Worm (Caenorhabditis elegans) whole organism, mixed stage, embryonic: ENCODE measurements around the gene Y43F8B.14.

ENCODE experiments used
- M03D4.4 ChIP-seq: sonication (generic microtip); optimal IDR thresholded peaks from 2 replicates; lab custom pipeline; 2017; ENCODE audit warnings: mild to moderate bottlenecking, missing genetic modification characterization, missing compliant biosample characterization
- bed-3 ChIP-seq: fragments of 200-800 bp; sonication (Bioruptor generic); optimal IDR thresholded peaks from 3 replicates; lab custom pipeline; 2018; ENCODE audit warnings: mild to moderate bottlenecking, missing genetic modification characterization, moderate library complexity, missing compliant biosample characterization
- blmp-1 ChIP-seq: fragments of 150-350 bp; optimal IDR thresholded peaks from 2 replicates; lab custom pipeline; 2014; ENCODE audit warnings: missing biosample characterization, missing genetic modification characterization
- ceh-39 ChIP-seq: fragments of 150-350 bp; optimal IDR thresholded peaks from 2 replicates; lab custom pipeline; 2014; ENCODE audit warnings: missing biosample characterization, missing genetic modification characterization
- ceh-43 ChIP-seq: fragments of 200-800 bp; sonication (Bioruptor generic); optimal IDR thresholded peaks from 2 replicates; lab custom pipeline; 2018; ENCODE audit warnings: mild to moderate bottlenecking, missing genetic modification characterization, moderate library complexity, missing compliant biosample characterization
- ceh-83 ChIP-seq: fragments of 200-800 bp; sonication (Bioruptor generic); optimal IDR thresholded peaks from 2 replicates; lab custom pipeline; 2018; ENCODE audit warnings: mild to moderate bottlenecking, missing genetic modification characterization, missing compliant biosample characterization
- ces-1 ChIP-seq: fragments of 150-350 bp; optimal IDR thresholded peaks from 2 replicates; lab custom pipeline; 2014; ENCODE audit warnings: missing biosample characterization, missing genetic modification reagents, missing genetic modification characterization
- cnd-1 ChIP-seq: fragments of 200-800 bp; sonication (Bioruptor generic); optimal IDR thresholded peaks from 2 replicates; lab custom pipeline; 2018; ENCODE audit warnings: mild to moderate bottlenecking, missing genetic modification characterization, missing compliant biosample characterization
- drap-1 ChIP-seq: fragments of 200-800 bp; sonication (Bioruptor generic); optimal IDR thresholded peaks from 3 replicates; lab custom pipeline; 2018; ENCODE audit warnings: mild to moderate bottlenecking, missing genetic modification characterization, missing compliant biosample characterization
- elt-1 ChIP-seq: sonication (generic microtip); optimal IDR thresholded peaks from 2 replicates; lab custom pipeline; 2017; ENCODE audit warnings: missing genetic modification characterization, mild to moderate bottlenecking, missing compliant biosample characterization, antibody characterized with exemption, moderate library complexity, borderline replicate concordance; ENCODE audit not compliant: insufficient read depth
- elt-3 ChIP-seq: fragments of 150-350 bp; optimal IDR thresholded peaks from 2 replicates; lab custom pipeline; 2014; ENCODE audit warnings: missing biosample characterization, missing genetic modification characterization
- ham-2 ChIP-seq: fragments of 200-800 bp; sonication (Bioruptor generic); optimal IDR thresholded peaks from 2 replicates; lab custom pipeline; 2018; ENCODE audit warnings: mild to moderate bottlenecking, missing genetic modification characterization, missing compliant biosample characterization
- hlh-1 ChIP-seq: fragments of 150-350 bp; optimal IDR thresholded peaks from 2 replicates; lab custom pipeline; 2014; ENCODE audit warnings: missing biosample characterization, missing genetic modification reagents, missing genetic modification characterization
- lin-13 ChIP-seq: fragments of 150-350 bp; optimal IDR thresholded peaks from 2 replicates; lab custom pipeline; 2014; ENCODE audit warnings: missing biosample characterization, missing genetic modification characterization
- lin-32 ChIP-seq: fragments of 200-800 bp; sonication (Bioruptor generic); optimal IDR thresholded peaks from 2 replicates; lab custom pipeline; 2018; ENCODE audit warnings: mild to moderate bottlenecking, missing genetic modification characterization, missing compliant biosample characterization
- mab-5 ChIP-seq: fragments of 150-350 bp; optimal IDR thresholded peaks from 2 replicates; lab custom pipeline; 2014; ENCODE audit warnings: missing biosample characterization, missing genetic modification characterization
- mep-1 ChIP-seq: fragments of 150-350 bp; optimal IDR thresholded peaks from 2 replicates; lab custom pipeline; 2017; ENCODE audit warnings: missing biosample characterization, missing genetic modification reagents, missing genetic modification characterization, inconsistent platforms
- mls-2 ChIP-seq: sonication (generic microtip); optimal IDR thresholded peaks from 2 replicates; lab custom pipeline; 2016; ENCODE audit warnings: mild to moderate bottlenecking, missing genetic modification characterization, moderate library complexity, missing compliant biosample characterization
- nhr-12 ChIP-seq: fragments of 150-350 bp; optimal IDR thresholded peaks from 2 replicates; lab custom pipeline; 2014; ENCODE audit warnings: missing biosample characterization, missing genetic modification characterization
- nhr-2 ChIP-seq: fragments of 150-350 bp; optimal IDR thresholded peaks from 2 replicates; lab custom pipeline; 2014; ENCODE audit warnings: missing biosample characterization, missing genetic modification characterization
- nhr-76 ChIP-seq: sonication (generic microtip); optimal IDR thresholded peaks from 2 replicates; lab custom pipeline; 2017; ENCODE audit warnings: missing biosample characterization, missing genetic modification characterization
- pha-4 ChIP-seq: fragments of 150-350 bp; optimal IDR thresholded peaks from 2 replicates; lab custom pipeline; 2018; ENCODE audit warnings: missing biosample characterization, missing genetic modification reagents, missing genetic modification characterization
- sem-2 ChIP-seq: fragments of 200-800 bp; sonication (Bioruptor generic); optimal IDR thresholded peaks from 2 replicates; lab custom pipeline; 2018; ENCODE audit warnings: mild to moderate bottlenecking, missing genetic modification characterization, missing compliant biosample characterization
- snpc-4 ChIP-seq: fragments of 150-350 bp; optimal IDR thresholded peaks from 2 replicates; lab custom pipeline; 2014; ENCODE audit warnings: missing biosample characterization, missing genetic modification characterization
- sptf-1 ChIP-seq: sonication (generic microtip); optimal IDR thresholded peaks from 2 replicates; lab custom pipeline; 2017; ENCODE audit warnings: mild to moderate bottlenecking, missing genetic modification characterization, moderate library complexity, missing compliant biosample characterization
- tbx-8 ChIP-seq: fragments of 200-800 bp; sonication (Bioruptor generic); optimal IDR thresholded peaks from 2 replicates; lab custom pipeline; 2018; ENCODE audit warnings: mild to moderate bottlenecking, missing genetic modification characterization, moderate library complexity, missing compliant biosample characterization
- unc-39 ChIP-seq: fragments of 150-350 bp; optimal IDR thresholded peaks from 2 replicates; lab custom pipeline; 2014; ENCODE audit warnings: missing biosample characterization, missing genetic modification characterization
- unc-62 ChIP-seq: fragments of 150-350 bp; optimal IDR thresholded peaks from 2 replicates; lab custom pipeline; 2014; ENCODE audit warnings: missing biosample characterization, missing genetic modification reagents, missing genetic modification characterization
- ztf-11 ChIP-seq: fragments of 150-350 bp; optimal IDR thresholded peaks from 2 replicates; lab custom pipeline; 2014; ENCODE audit warnings: missing biosample characterization, missing genetic modification characterization

Y43F8B.14 gene

DNA sequence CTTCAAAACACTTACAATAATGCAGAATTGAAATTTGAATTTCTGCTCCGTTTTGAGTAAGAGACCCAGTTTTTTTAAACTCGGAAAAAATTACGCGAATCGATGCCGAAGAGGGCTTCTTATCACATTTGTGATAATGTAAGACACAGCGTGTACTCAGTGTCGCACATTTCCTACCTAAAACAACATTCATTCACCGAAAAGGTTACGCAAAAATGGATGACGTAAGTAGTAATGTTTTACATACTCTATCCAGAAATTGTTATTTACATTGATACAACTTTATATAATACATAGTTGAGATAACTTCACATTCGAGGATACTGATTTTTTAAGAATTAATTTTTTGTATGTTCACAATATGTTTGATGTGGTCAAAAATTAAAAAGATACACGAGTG is 39.3 kb downstream of the Y43F8B.14 start, which contains the start of the genes C25F9.4 and C25F9.9:
TSS of gene C25F9.4 (minus strand) at position 101 of the 400 bp plus-strand sequence.
TSS of gene C25F9.9 (plus strand) at position 137 of the 400 bp plus-strand sequence.
- TF ChIP-seq mep-1 (no peak), cnd-1 (tag; lab: Kevin White, UChicago) (no peak), tbx-8 (no peak), unc-62 (GFP tag; lab: Kevin White, UChicago) (no peak), ceh-43 (GFP tag; lab: Kevin White, UChicago) (no peak), mls-2 (tag; lab: Kevin White, UChicago) (no peak), pha-4 (tag; lab: Kevin White, UChicago) (no peak), nhr-76 (tag; lab: Kevin White, UChicago) (no peak), unc-39 (no peak), drap-1 (GFP tag; lab: Kevin White, UChicago) (no peak), blmp-1 (tag; lab: Kevin White, UChicago) (no peak), mab-5 (tag; lab: Kevin White, UChicago) (no peak), hlh-1 (tag; lab: Kevin White, UChicago) (no peak), lin-13 (tag; lab: Kevin White, UChicago) (no peak), elt-3 (tag; lab: Kevin White, UChicago) (no peak), ces-1 (GFP tag; lab: Kevin White, UChicago) (no peak), ceh-39 (no peak)
- TF ChIP-seq, all 35 proteins: peak for 0

DNA sequence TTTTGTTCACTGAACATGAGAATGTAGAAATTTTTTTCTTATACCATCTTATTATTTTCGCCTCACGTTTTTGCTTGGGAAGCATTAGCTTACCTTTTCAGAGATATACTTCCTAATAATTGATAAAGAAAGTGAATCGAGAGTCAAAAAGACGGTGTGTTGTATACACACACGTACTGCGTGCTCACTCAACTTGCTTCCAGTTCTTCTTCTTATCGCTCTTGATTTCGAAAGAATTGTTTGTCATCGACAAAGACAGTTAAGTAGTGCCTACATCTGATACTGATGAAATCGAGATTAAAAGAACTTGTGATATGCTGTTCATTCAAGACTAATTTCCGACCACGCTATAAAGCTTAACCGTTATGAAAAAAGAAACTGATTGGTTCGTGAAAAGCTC is 45.1 kb downstream of the Y43F8B.14 start, which contains the start of gene C25F9.5:
TSS of gene C25F9.5 (minus strand) at position 195 of the 400 bp plus-strand sequence.
- TF ChIP-seq blmp-1 (tag; lab: Kevin White, UChicago) (no peak), hlh-1 (tag; lab: Kevin White, UChicago) (no peak), nhr-12 (no peak), mep-1 (no peak), ceh-83 (GFP tag; lab: Kevin White, UChicago) (no peak), cnd-1 (tag; lab: Kevin White, UChicago) (no peak), M03D4.4 (no peak), nhr-76 (tag; lab: Kevin White, UChicago) (no peak), mls-2 (tag; lab: Kevin White, UChicago) (no peak), unc-39 (no peak), snpc-4 (tag; lab: Kevin White, UChicago) (no peak), sem-2 (GFP tag; lab: Kevin White, UChicago) (no peak), lin-32 (GFP tag; lab: Kevin White, UChicago) (no peak), elt-3 (tag; lab: Kevin White, UChicago) (no peak), sptf-1 (no peak), pha-4 (tag; lab: Kevin White, UChicago) (no peak)
- TF ChIP-seq, all 35 proteins: peak for 0

DNA sequence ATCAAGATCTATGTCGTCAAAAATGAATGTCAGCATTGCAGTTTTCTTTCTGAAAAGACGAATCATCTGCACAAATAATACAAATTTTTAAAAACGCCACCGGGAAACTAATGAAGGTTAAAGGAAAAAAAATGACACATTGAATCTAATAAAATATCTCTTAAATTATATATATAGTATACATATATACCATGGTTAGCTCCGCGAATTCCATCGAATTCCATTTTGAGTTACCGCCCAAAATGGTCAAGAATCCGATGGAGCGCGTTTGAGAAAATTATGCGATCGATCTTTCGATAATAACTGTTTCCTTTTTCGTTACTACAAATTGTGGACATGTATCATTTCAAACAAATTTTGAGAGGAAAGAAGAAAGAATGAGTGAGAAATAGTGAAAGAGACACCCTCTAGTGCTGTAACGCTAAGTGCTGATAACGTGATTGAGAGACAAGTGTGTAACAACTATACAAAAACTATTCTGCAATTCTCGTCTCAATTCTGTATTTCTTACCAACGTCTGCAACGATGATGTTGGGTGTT is 50.4 kb downstream of the Y43F8B.14 start, which contains the start of the genes C25F9.6 and C25F9.10:
TSS of gene C25F9.6 (minus strand) at position 51 of the 540 bp plus-strand sequence.
TSS of gene C25F9.10 (plus strand) at position 454 of the 540 bp plus-strand sequence.
- TF ChIP-seq ces-1 (GFP tag; lab: Kevin White, UChicago) (no peak), nhr-76 (tag; lab: Kevin White, UChicago) (no peak), lin-32 (GFP tag; lab: Kevin White, UChicago) (no peak), pha-4 (tag; lab: Kevin White, UChicago) (no peak), lin-13 (tag; lab: Kevin White, UChicago) (no peak), elt-3 (tag; lab: Kevin White, UChicago) (no peak), ham-2 (GFP tag; lab: Kevin White, UChicago) (no peak), mab-5 (tag; lab: Kevin White, UChicago) (no peak), nhr-2 (tag; lab: Kevin White, UChicago) (no peak), mls-2 (tag; lab: Kevin White, UChicago) (no peak), nhr-12 (no peak), mep-1 (no peak)

DNA sequence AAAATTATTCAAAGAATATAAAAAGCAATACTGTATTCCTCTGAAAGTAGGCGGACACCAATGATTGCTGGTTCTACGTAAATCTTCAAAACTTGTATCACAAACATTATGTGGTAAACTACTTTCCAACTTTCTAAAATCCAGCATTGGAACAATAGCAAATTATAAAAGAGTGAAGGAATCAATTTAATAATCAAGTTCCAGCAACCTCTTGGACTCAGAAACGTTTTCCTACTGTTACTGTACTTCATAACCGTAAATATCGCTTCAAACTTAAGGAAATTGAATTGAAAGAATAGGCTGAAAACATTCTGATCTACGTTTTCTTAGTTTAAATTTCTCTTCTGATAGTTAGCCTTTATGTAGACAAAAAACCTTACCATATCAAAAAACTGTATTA is 52.2 kb downstream of the Y43F8B.14 start:
- TF ChIP-seq elt-3 (tag; lab: Kevin White, UChicago) = no peak
- no peak for TF ChIP-seq snpc-4 (tag; lab: Kevin White, UChicago)
- no peak for TF ChIP-seq ceh-83 (GFP tag; lab: Kevin White, UChicago)
- TF ChIP-seq hlh-1 (tag; lab: Kevin White, UChicago) = no peak
- no peak for TF ChIP-seq bed-3 (GFP tag; lab: Kevin White, UChicago)
- TF ChIP-seq ztf-11 (tag; lab: Kevin White, UChicago) = no peak
- no peak for TF ChIP-seq nhr-2 (tag; lab: Kevin White, UChicago)
- no peak for TF ChIP-seq mls-2 (tag; lab: Kevin White, UChicago)
- TF ChIP-seq elt-1 (tag; lab: Kevin White, UChicago) = no peak
- TF ChIP-seq nhr-12 = no peak
- no peak for TF ChIP-seq sem-2 (GFP tag; lab: Kevin White, UChicago)
